Worm (Caenorhabditis elegans) whole organism, mixed stage, embryonic: ENCODE results near the gene R07D5.2.

ENCODE experiments used
- bed-3 ChIP-seq: fragments of 200-800 bp; sonication (Bioruptor generic); optimal IDR thresholded peaks from 3 replicates; lab custom pipeline; 2018; ENCODE audit warnings: mild to moderate bottlenecking, missing genetic modification characterization, moderate library complexity, missing compliant biosample characterization
- elt-1 ChIP-seq: sonication (generic microtip); optimal IDR thresholded peaks from 2 replicates; lab custom pipeline; 2017; ENCODE audit warnings: missing genetic modification characterization, mild to moderate bottlenecking, missing compliant biosample characterization, antibody characterized with exemption, moderate library complexity, borderline replicate concordance; ENCODE audit not compliant: insufficient read depth
- elt-3 ChIP-seq: fragments of 150-350 bp; optimal IDR thresholded peaks from 2 replicates; lab custom pipeline; 2014; ENCODE audit warnings: missing biosample characterization, missing genetic modification characterization
- nhr-12 ChIP-seq: fragments of 150-350 bp; optimal IDR thresholded peaks from 2 replicates; lab custom pipeline; 2014; ENCODE audit warnings: missing biosample characterization, missing genetic modification characterization
- pha-4 ChIP-seq: fragments of 150-350 bp; optimal IDR thresholded peaks from 2 replicates; lab custom pipeline; 2018; ENCODE audit warnings: missing biosample characterization, missing genetic modification reagents, missing genetic modification characterization
- snpc-4 ChIP-seq: fragments of 150-350 bp; optimal IDR thresholded peaks from 2 replicates; lab custom pipeline; 2014; ENCODE audit warnings: missing biosample characterization, missing genetic modification characterization
- sptf-1 ChIP-seq: sonication (generic microtip); optimal IDR thresholded peaks from 2 replicates; lab custom pipeline; 2017; ENCODE audit warnings: mild to moderate bottlenecking, missing genetic modification characterization, moderate library complexity, missing compliant biosample characterization
- unc-62 ChIP-seq: fragments of 150-350 bp; optimal IDR thresholded peaks from 2 replicates; lab custom pipeline; 2014; ENCODE audit warnings: missing biosample characterization, missing genetic modification reagents, missing genetic modification characterization

ce11 chrX:15158699-15159312, 42.4 kb upstream of the R07D5.2 start, which contains the start of gene C11G10.1:
- TF ChIP-seq bed-3 (GFP tag; lab: Kevin White, UChicago) (no peak), unc-62 (GFP tag; lab: Kevin White, UChicago) (no peak), nhr-12 (tag; lab: Kevin White, UChicago) (no peak), snpc-4 (tag; lab: Kevin White, UChicago) (no peak), elt-1 (tag; lab: Kevin White, UChicago) (no peak), sptf-1 (no peak), elt-3 (tag; lab: Kevin White, UChicago) (no peak), pha-4 (no peak)
